Fruit fly (Drosophila melanogaster) whole organism, prepupa: ENCODE results near the gene CG15747.

Experiments used
- Blimp-1 ChIP-seq: fragments of 200-800 bp; sonication (Bioruptor generic); optimal IDR thresholded peaks from 3 replicates; lab custom pipeline; 2017; ENCODE audit warnings: missing biosample characterization, missing genetic modification characterization, mild to moderate bottlenecking, moderate library complexity, missing genetic modification reagents
- CG10631 ChIP-seq: fragments of 200-800 bp; sonication (Bioruptor generic); optimal IDR thresholded peaks from 2 replicates; lab custom pipeline; 2016; ENCODE audit warnings: missing biosample characterization, missing genetic modification characterization
- CG10669 ChIP-seq: fragments of 200-800 bp; sonication (Bioruptor generic); optimal IDR thresholded peaks from 3 replicates; lab custom pipeline; 2018; ENCODE audit warnings: missing biosample characterization, mild to moderate bottlenecking, missing genetic modification characterization, moderate library complexity
- CG11294 ChIP-seq: fragments of 200-800 bp; sonication (Bioruptor generic); IDR thresholded peaks from 2 replicates; pipeline ENCODE4 v1.3.6; 2022; ENCODE audit warnings: missing biosample characterization, missing genetic modification characterization
- CG11902 ChIP-seq: fragments of 200-800 bp; sonication (Bioruptor generic); optimal IDR thresholded peaks from 3 replicates; lab custom pipeline; 2016; ENCODE audit warnings: missing biosample characterization, missing genetic modification characterization
- CG15336 ChIP-seq: fragments of 200-800 bp; sonication (Bioruptor generic); IDR thresholded peaks from 2 replicates; pipeline ENCODE4 v1.3.6; 2022; ENCODE audit warnings: missing biosample characterization, missing genetic modification characterization
- CG1621 ChIP-seq: fragments of 200-800 bp; sonication (Bioruptor generic); optimal IDR thresholded peaks from 3 replicates; lab custom pipeline; 2018; ENCODE audit warnings: missing biosample characterization, mild to moderate bottlenecking, missing genetic modification characterization
- CG16779 ChIP-seq: fragments of 200-800 bp; sonication (Bioruptor generic); optimal IDR thresholded peaks from 3 replicates; lab custom pipeline; 2017; ENCODE audit warnings: missing biosample characterization, mild to moderate bottlenecking, missing genetic modification characterization
- CG31627 ChIP-seq: fragments of 200-800 bp; sonication (Bioruptor generic); optimal IDR thresholded peaks from 3 replicates; lab custom pipeline; 2016; ENCODE audit warnings: missing biosample characterization, missing genetic modification characterization
- CG32006 ChIP-seq: fragments of 200-800 bp; sonication (Bioruptor generic); optimal IDR thresholded peaks from 3 replicates; lab custom pipeline; 2017; ENCODE audit warnings: missing biosample characterization, mild to moderate bottlenecking, missing genetic modification characterization
- CG34406 ChIP-seq: fragments of 200-800 bp; sonication (Bioruptor generic); optimal IDR thresholded peaks from 3 replicates; lab custom pipeline; 2016; ENCODE audit warnings: missing biosample characterization, missing genetic modification characterization
- CG3919 ChIP-seq: fragments of 200-800 bp; sonication (Bioruptor generic); optimal IDR thresholded peaks from 3 replicates; lab custom pipeline; 2016; ENCODE audit warnings: missing biosample characterization, missing genetic modification characterization
- CG4318 ChIP-seq: fragments of 200-800 bp; sonication (Bioruptor generic); optimal IDR thresholded peaks from 3 replicates; lab custom pipeline; 2017; ENCODE audit warnings: missing biosample characterization, mild to moderate bottlenecking, missing genetic modification characterization
- CG6163 ChIP-seq: fragments of 200-800 bp; sonication (Bioruptor generic); IDR thresholded peaks from 3 replicates; pipeline ENCODE4 v1.3.6; 2022; ENCODE audit warnings: missing biosample characterization, missing genetic modification characterization
- CG6276 ChIP-seq: fragments of 200-800 bp; sonication (Bioruptor generic); optimal IDR thresholded peaks from 2 replicates; lab custom pipeline; 2017; ENCODE audit warnings: missing biosample characterization, mild to moderate bottlenecking, missing genetic modification characterization
- CG6808 ChIP-seq: fragments of 200-800 bp; sonication (Bioruptor generic); optimal IDR thresholded peaks from 3 replicates; lab custom pipeline; 2017; ENCODE audit warnings: missing biosample characterization, missing genetic modification characterization, mild to moderate bottlenecking, moderate library complexity, missing genetic modification reagents
- CG6854 ChIP-seq: fragments of 200-800 bp; sonication (Bioruptor generic); optimal IDR thresholded peaks from 2 replicates; lab custom pipeline; 2017; ENCODE audit warnings: missing biosample characterization, mild to moderate bottlenecking, missing genetic modification characterization
- CG7368 ChIP-seq: fragments of 200-800 bp; sonication (Bioruptor generic); optimal IDR thresholded peaks from 3 replicates; lab custom pipeline; 2016; ENCODE audit warnings: missing biosample characterization, missing genetic modification characterization
- CG8119 ChIP-seq: fragments of 200-800 bp; sonication (Bioruptor generic); IDR thresholded peaks from 3 replicates; pipeline ENCODE4 v1.3.6; 2022; ENCODE audit warnings: missing biosample characterization, missing genetic modification characterization
- CG8319 ChIP-seq: fragments of 200-800 bp; sonication (Bioruptor generic); optimal IDR thresholded peaks from 3 replicates; lab custom pipeline; 2016; ENCODE audit warnings: missing biosample characterization, missing genetic modification characterization
- CG8632 ChIP-seq: fragments of 200-800 bp; sonication (Bioruptor generic); optimal IDR thresholded peaks from 3 replicates; lab custom pipeline; 2016; ENCODE audit warnings: missing biosample characterization, missing genetic modification characterization
- Eip75B ChIP-seq: fragments of 200-800 bp; sonication (Bioruptor generic); optimal IDR thresholded peaks from 3 replicates; lab custom pipeline; 2016; ENCODE audit warnings: missing biosample characterization, missing genetic modification characterization
- Eip78C ChIP-seq: fragments of 200-800 bp; sonication (Bioruptor generic); peaks from one replicate; lab custom pipeline; 2016; ENCODE audit warnings: missing biosample characterization, missing genetic modification characterization
- Eip93F ChIP-seq: fragments of 200-800 bp; sonication (Bioruptor generic); optimal IDR thresholded peaks from 2 replicates; lab custom pipeline; 2016; ENCODE audit warnings: missing biosample characterization, mild to moderate bottlenecking, missing genetic modification characterization
- Ets96B ChIP-seq: fragments of 200-800 bp; optimal IDR thresholded peaks from 2 replicates; lab custom pipeline; 2019; ENCODE audit warnings: missing biosample characterization, mild to moderate bottlenecking, missing genetic modification characterization, moderate library complexity
- Hr38 ChIP-seq: sonication (Bioruptor generic); optimal IDR thresholded peaks from 2 replicates; lab custom pipeline; 2016; ENCODE audit warnings: missing biosample characterization, missing genetic modification characterization
- Hr39 ChIP-seq: fragments of 200-800 bp; sonication (Bioruptor generic); optimal IDR thresholded peaks from 2 replicates; lab custom pipeline; 2016; ENCODE audit warnings: missing biosample characterization, missing genetic modification characterization
- Lpt ChIP-seq: fragments of 200-800 bp; sonication (Bioruptor generic); optimal IDR thresholded peaks from 3 replicates; lab custom pipeline; 2016; ENCODE audit warnings: missing biosample characterization, missing genetic modification characterization
- Met ChIP-seq: fragments of 200-800 bp; sonication (Bioruptor generic); optimal IDR thresholded peaks from 3 replicates; lab custom pipeline; 2016; ENCODE audit warnings: missing biosample characterization, missing genetic modification characterization
- OdsH ChIP-seq: fragments of 200-800 bp; sonication (Bioruptor generic); optimal IDR thresholded peaks from 3 replicates; lab custom pipeline; 2016; ENCODE audit warnings: missing biosample characterization, missing genetic modification characterization
- Smox ChIP-seq: fragments of 200-800 bp; sonication (Bioruptor generic); optimal IDR thresholded peaks from 3 replicates; lab custom pipeline; 2016; ENCODE audit warnings: missing biosample characterization, missing genetic modification characterization
- Sox14 ChIP-seq: fragments of 200-800 bp; sonication (Bioruptor generic); optimal IDR thresholded peaks from 3 replicates; lab custom pipeline; 2016; ENCODE audit warnings: missing biosample characterization, missing genetic modification characterization
- achi ChIP-seq: fragments of 200-800 bp; sonication (Bioruptor generic); optimal IDR thresholded peaks from 3 replicates; lab custom pipeline; 2016; ENCODE audit warnings: missing biosample characterization, missing genetic modification characterization
- acj6 ChIP-seq: fragments of 200-800 bp; sonication (Bioruptor generic); optimal IDR thresholded peaks from 3 replicates; lab custom pipeline; 2016; ENCODE audit warnings: missing biosample characterization, missing genetic modification characterization
- cyc ChIP-seq: fragments of 200-800 bp; sonication (Bioruptor generic); optimal IDR thresholded peaks from 3 replicates; lab custom pipeline; 2016; ENCODE audit warnings: missing biosample characterization, missing genetic modification characterization
- dsx ChIP-seq: fragments of 200-800 bp; optimal IDR thresholded peaks from 3 replicates; lab custom pipeline; 2019; ENCODE audit warnings: missing biosample characterization, mild to moderate bottlenecking, missing genetic modification characterization, moderate library complexity; ENCODE audit not compliant: poor library complexity, severe bottlenecking
- eg ChIP-seq: fragments of 200-800 bp; sonication (Bioruptor generic); IDR thresholded peaks from 3 replicates; pipeline ENCODE4 v1.3.6; 2022; ENCODE audit warnings: missing biosample characterization, missing genetic modification characterization
- esn ChIP-seq: fragments of 200-800 bp; sonication (Bioruptor generic); optimal IDR thresholded peaks from 2 replicates; lab custom pipeline; 2016; ENCODE audit warnings: missing biosample characterization, mild to moderate bottlenecking, missing genetic modification characterization, moderate library complexity
- fd85E ChIP-seq: fragments of 200-800 bp; sonication (Bioruptor generic); optimal IDR thresholded peaks from 3 replicates; lab custom pipeline; 2016; ENCODE audit warnings: missing biosample characterization, missing genetic modification characterization
- fkh ChIP-seq: fragments of 200-800 bp; sonication (Bioruptor generic); optimal IDR thresholded peaks from 3 replicates; lab custom pipeline; 2017; ENCODE audit warnings: missing biosample characterization, mild to moderate bottlenecking, missing genetic modification characterization, moderate library complexity
- lz ChIP-seq: fragments of 200-800 bp; sonication (Bioruptor generic); optimal IDR thresholded peaks from 3 replicates; lab custom pipeline; 2016; ENCODE audit warnings: missing biosample characterization, missing genetic modification characterization
- net ChIP-seq: fragments of 200-800 bp; sonication (Bioruptor generic); optimal IDR thresholded peaks from 3 replicates; lab custom pipeline; 2016; ENCODE audit warnings: missing biosample characterization, missing genetic modification characterization
- pdm3 ChIP-seq: fragments of 200-800 bp; sonication (Bioruptor generic); optimal IDR thresholded peaks from 3 replicates; lab custom pipeline; 2016; ENCODE audit warnings: missing biosample characterization, missing genetic modification characterization
- salr ChIP-seq, 2 experiments: fragments of 200-800 bp; sonication (Bioruptor generic); optimal IDR thresholded peaks; 3 replicates each; lab custom pipeline; 2016 to 2018; ENCODE audit warnings: missing biosample characterization in 2 of 2, missing genetic modification characterization in 2 of 2, mild to moderate bottlenecking in 1 of 2
- spab ChIP-seq: fragments of 200-800 bp; sonication (Bioruptor generic); optimal IDR thresholded peaks from 2 replicates; lab custom pipeline; 2017; ENCODE audit warnings: missing biosample characterization, mild to moderate bottlenecking, missing genetic modification characterization, missing genetic modification reagents
- ss ChIP-seq, 2 experiments: fragments of 200-800 bp; sonication (Bioruptor generic); optimal IDR thresholded peaks; 2 replicates in 1 of 2; 3 replicates in 1 of 2; lab custom pipeline; 2017 to 2018; ENCODE audit warnings: mild to moderate bottlenecking in 2 of 2, missing biosample characterization in 2 of 2, missing genetic modification characterization in 2 of 2, moderate library complexity in 1 of 2
- svp ChIP-seq: fragments of 200-800 bp; sonication (Bioruptor generic); peaks from one replicate; lab custom pipeline; 2016; ENCODE audit warnings: missing biosample characterization, missing genetic modification characterization
- topi ChIP-seq: fragments of 200-800 bp; sonication (Bioruptor generic); optimal IDR thresholded peaks from 3 replicates; lab custom pipeline; 2016; ENCODE audit warnings: missing biosample characterization, missing genetic modification characterization
- vri ChIP-seq: fragments of 200-800 bp; sonication (Bioruptor generic); optimal IDR thresholded peaks from 3 replicates; lab custom pipeline; 2016; ENCODE audit warnings: missing biosample characterization, mild to moderate bottlenecking, missing genetic modification characterization

Gene CG15747

DNA sequence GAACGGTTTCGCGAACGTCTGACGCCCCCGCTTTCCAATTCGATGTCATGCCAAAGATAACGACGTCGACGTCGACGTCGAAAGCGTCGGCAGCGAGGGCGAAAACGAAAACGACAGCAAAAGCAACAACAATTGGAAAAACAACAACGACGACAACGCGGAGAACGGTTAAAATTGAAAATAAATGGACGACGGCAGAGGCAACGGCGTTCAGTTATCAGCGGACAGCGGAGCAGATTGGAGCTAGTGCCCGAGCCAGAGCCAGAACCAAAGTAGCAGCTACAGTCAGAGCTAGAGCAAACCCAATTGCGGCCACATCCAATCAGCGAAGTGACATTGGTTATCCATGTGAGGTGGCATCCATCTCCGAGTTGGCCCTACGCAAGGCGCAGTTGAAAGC lies 32.8 kb upstream of the CG15747 start (continued):
- no peak for TF ChIP-seq CG34406
- no peak for TF ChIP-seq Blimp-1 (GFP tag; lab: Kevin White, UChicago)
- no peak for TF ChIP-seq Hr38 (GFP tag; lab: Kevin White, UChicago)
- TF ChIP-seq dsx (GFP tag; lab: Kevin White, UChicago) = no peak
- TF ChIP-seq CG6276 (GFP tag; lab: Kevin White, UChicago) = peak; percentile 29
- no peak for TF ChIP-seq CG1621
- no peak for TF ChIP-seq achi (GFP tag; lab: Kevin White, UChicago)
- no peak for TF ChIP-seq OdsH (GFP tag; lab: Kevin White, UChicago)
- no peak for TF ChIP-seq CG10669
- TF ChIP-seq Ets96B (tag; lab: Kevin White, UChicago) = no peak
- no peak for TF ChIP-seq salr (GFP tag; optimal IDR thresholded peaks at IDR 0.05; lab: Kevin White, UChicago)
- no peak for TF ChIP-seq CG11294 (GFP tag; lab: Robert Waterston, UW)
- TF ChIP-seq Eip78C (GFP tag; lab: Kevin White, UChicago) = peak; percentile 54
- TF ChIP-seq CG11902 = no peak
- TF ChIP-seq CG6163 (GFP tag; lab: Robert Waterston, UW) = no peak

DNA sequence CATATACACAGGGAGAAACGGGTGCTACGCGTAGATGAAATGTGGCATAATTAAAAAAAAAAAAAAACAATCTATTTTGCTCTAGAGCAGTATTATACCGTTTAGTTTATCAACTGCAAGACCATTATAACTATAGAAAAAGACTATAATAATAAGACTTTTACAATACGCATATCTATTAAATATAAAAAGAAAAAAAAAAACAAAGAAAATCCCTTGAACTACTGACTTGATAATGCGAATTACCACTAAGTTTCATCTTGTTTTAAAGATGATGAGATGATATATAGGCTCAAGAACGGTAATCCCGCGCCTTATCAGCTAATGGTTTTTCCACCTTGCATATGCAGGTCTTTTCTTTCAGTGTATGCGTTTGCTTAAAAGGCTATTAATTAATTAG lies 30.9 kb upstream of the CG15747 start:
- TF ChIP-seq CG6854 (GFP tag; lab: Kevin White, UChicago) = no peak
- peak; percentile 44 for TF ChIP-seq lz (GFP tag; lab: Kevin White, UChicago)
- no peak for TF ChIP-seq fd85E
- TF ChIP-seq cyc = peak; percentile 8
- TF ChIP-seq Eip93F = peak; percentile 30
- peak; percentile 44 for TF ChIP-seq achi (GFP tag; lab: Kevin White, UChicago)
- TF ChIP-seq pdm3 (GFP tag; lab: Kevin White, UChicago) = peak; percentile 37
- TF ChIP-seq CG6163 (GFP tag; lab: Robert Waterston, UW) = peak; percentile 33; the same call in 1 of the 3 replicates
- TF ChIP-seq CG7368 = no peak
- peak in 1 of 2 experiments; percentile 2 for TF ChIP-seq salr (GFP tag; optimal IDR thresholded peaks at IDR 0.05; lab: Kevin White, UChicago)
- TF ChIP-seq Smox (GFP tag; lab: Kevin White, UChicago) = peak; percentile 61
- TF ChIP-seq esn (GFP tag; lab: Kevin White, UChicago) = peak; percentile 64
- TF ChIP-seq Blimp-1 (GFP tag; lab: Kevin White, UChicago) = no peak
- peak; percentile 8 for TF ChIP-seq CG4318 (GFP tag; lab: Kevin White, UChicago)
- TF ChIP-seq net (GFP tag; lab: Kevin White, UChicago) = peak; percentile 28
- peak; percentile 37 for TF ChIP-seq topi (GFP tag; lab: Kevin White, UChicago)
- no peak for TF ChIP-seq CG1621
- peak; percentile 74 for TF ChIP-seq svp (GFP tag; lab: Kevin White, UChicago)
- TF ChIP-seq fkh = no peak
- TF ChIP-seq CG10631 = peak; percentile 47
- TF ChIP-seq Met = peak; percentile 56
- peak; percentile 58 for TF ChIP-seq CG8632 (GFP tag; lab: Kevin White, UChicago)
- peak; percentile 37 for TF ChIP-seq Hr39
- TF ChIP-seq Lpt = no peak
- TF ChIP-seq CG6808 = peak; percentile 1
- no peak for TF ChIP-seq eg (GFP tag; lab: Robert Waterston, UW)
- peak; percentile 35 for TF ChIP-seq CG3919 (GFP tag; lab: Kevin White, UChicago)
- TF ChIP-seq vri (GFP tag; lab: Kevin White, UChicago) = peak; percentile 9
- TF ChIP-seq CG15336 (GFP tag; lab: Robert Waterston, UW) = peak; percentile 29; the same call in 1 of the 2 replicates
- TF ChIP-seq CG6276 (GFP tag; lab: Kevin White, UChicago) = no peak
- no peak for TF ChIP-seq CG16779 (tag; lab: Kevin White, UChicago)
- peak; percentile 35 for TF ChIP-seq CG31627 (GFP tag; lab: Kevin White, UChicago)
- TF ChIP-seq CG10669 = peak; percentile 2
- peak; percentile 34 for TF ChIP-seq Sox14 (GFP tag; lab: Kevin White, UChicago)
- peak in 1 of 2 experiments; percentile 16 for TF ChIP-seq ss (GFP tag; optimal IDR thresholded peaks at IDR 0.05; lab: Kevin White, UChicago)
- no peak for TF ChIP-seq spab
- peak; percentile 53 for TF ChIP-seq CG32006 (GFP tag; lab: Kevin White, UChicago)
- peak; percentile 49 for TF ChIP-seq OdsH (GFP tag; lab: Kevin White, UChicago)
- peak; percentile 87 for TF ChIP-seq Eip78C (GFP tag; lab: Kevin White, UChicago)
- TF ChIP-seq CG8119 = peak; percentile 40; the same call in 1 of the 3 replicates
- peak; percentile 1 for TF ChIP-seq CG8319 (GFP tag; lab: Kevin White, UChicago)
- TF ChIP-seq acj6 (GFP tag; lab: Kevin White, UChicago) = peak; percentile 36
- no peak for TF ChIP-seq CG11294 (GFP tag; lab: Robert Waterston, UW)
- TF ChIP-seq CG34406 = peak; percentile 56
- peak; percentile 38 for TF ChIP-seq Eip75B (GFP tag; lab: Kevin White, UChicago)
